Worm (Caenorhabditis elegans) whole organism, mixed stage, embryonic: ENCODE results near the gene clc-26.

Experiments
- ces-1 ChIP-seq: fragments of 150-350 bp; optimal IDR thresholded peaks from 2 replicates; lab custom pipeline; 2014; ENCODE audit warnings: missing biosample characterization, missing genetic modification reagents, missing genetic modification characterization
- elt-1 ChIP-seq: sonication (generic microtip); optimal IDR thresholded peaks from 2 replicates; lab custom pipeline; 2017; ENCODE audit warnings: missing genetic modification characterization, mild to moderate bottlenecking, missing compliant biosample characterization, antibody characterized with exemption, moderate library complexity, borderline replicate concordance; ENCODE audit not compliant: insufficient read depth
- elt-3 ChIP-seq: fragments of 150-350 bp; optimal IDR thresholded peaks from 2 replicates; lab custom pipeline; 2014; ENCODE audit warnings: missing biosample characterization, missing genetic modification characterization
- lsy-2 ChIP-seq: fragments of 150-350 bp; optimal IDR thresholded peaks from 2 replicates; lab custom pipeline; 2014; ENCODE audit warnings: missing biosample characterization, missing genetic modification characterization
- mab-5 ChIP-seq: fragments of 150-350 bp; optimal IDR thresholded peaks from 2 replicates; lab custom pipeline; 2014; ENCODE audit warnings: missing biosample characterization, missing genetic modification characterization
- nhr-237 ChIP-seq: fragments of 150-350 bp; optimal IDR thresholded peaks from 2 replicates; lab custom pipeline; 2014; ENCODE audit warnings: missing biosample characterization, missing genetic modification characterization
- pha-4 ChIP-seq: fragments of 150-350 bp; optimal IDR thresholded peaks from 2 replicates; lab custom pipeline; 2018; ENCODE audit warnings: missing biosample characterization, missing genetic modification reagents, missing genetic modification characterization
- sem-2 ChIP-seq: fragments of 200-800 bp; sonication (Bioruptor generic); optimal IDR thresholded peaks from 2 replicates; lab custom pipeline; 2018; ENCODE audit warnings: mild to moderate bottlenecking, missing genetic modification characterization, missing compliant biosample characterization
- snpc-4 ChIP-seq: fragments of 150-350 bp; optimal IDR thresholded peaks from 2 replicates; lab custom pipeline; 2014; ENCODE audit warnings: missing biosample characterization, missing genetic modification characterization
- unc-62 ChIP-seq: fragments of 150-350 bp; optimal IDR thresholded peaks from 2 replicates; lab custom pipeline; 2014; ENCODE audit warnings: missing biosample characterization, missing genetic modification reagents, missing genetic modification characterization
- ztf-11 ChIP-seq: fragments of 150-350 bp; optimal IDR thresholded peaks from 2 replicates; lab custom pipeline; 2014; ENCODE audit warnings: missing biosample characterization, missing genetic modification characterization

DNA sequence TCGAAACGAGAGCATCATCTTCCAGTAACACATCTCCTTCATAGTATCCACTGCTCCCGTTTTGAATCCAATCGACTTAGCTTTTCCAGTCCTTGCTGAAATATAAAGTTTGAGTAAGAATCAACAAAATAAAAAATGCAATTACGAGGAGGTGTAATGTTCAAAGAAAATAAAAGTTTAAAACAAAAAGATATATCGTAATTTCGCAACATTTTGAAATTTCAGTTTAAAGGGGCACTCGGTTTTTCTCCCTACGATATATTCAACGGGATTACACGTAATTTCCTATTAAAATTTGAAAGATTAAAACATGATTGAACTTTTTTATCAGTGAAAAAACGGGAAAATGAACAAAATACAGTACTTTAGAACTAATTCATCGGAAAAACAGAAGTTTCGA lies 14.8 kb downstream of the clc-26 start, which contains the start of gene Y34F4.3:
- TF ChIP-seq snpc-4 (tag; lab: Kevin White, UChicago): no peak
- TF ChIP-seq nhr-237 (tag; lab: Kevin White, UChicago): no peak
- no peak for TF ChIP-seq pha-4 (tag; lab: Kevin White, UChicago)
- no peak for TF ChIP-seq ztf-11 (tag; lab: Kevin White, UChicago)
- TF ChIP-seq mab-5 (tag; lab: Kevin White, UChicago): no peak
- no peak for TF ChIP-seq lsy-2 (tag; lab: Kevin White, UChicago)
- TF ChIP-seq elt-3 (tag; lab: Kevin White, UChicago): no peak
- no peak for TF ChIP-seq unc-62 (GFP tag; lab: Kevin White, UChicago)
- no peak for TF ChIP-seq elt-1 (tag; lab: Kevin White, UChicago)
- TF ChIP-seq sem-2 (GFP tag; lab: Kevin White, UChicago): no peak
- TF ChIP-seq ces-1 (GFP tag; lab: Kevin White, UChicago): no peak
